Worm (Caenorhabditis elegans) whole organism, mixed stage, embryonic: ENCODE data around the gene marc-5.

ENCODE experiments used
- M03D4.4 ChIP-seq: sonication (generic microtip); optimal IDR thresholded peaks from 2 replicates; lab custom pipeline; 2017; ENCODE audit warnings: mild to moderate bottlenecking, missing genetic modification characterization, missing compliant biosample characterization
- bed-3 ChIP-seq: fragments of 200-800 bp; sonication (Bioruptor generic); optimal IDR thresholded peaks from 3 replicates; lab custom pipeline; 2018; ENCODE audit warnings: mild to moderate bottlenecking, missing genetic modification characterization, moderate library complexity, missing compliant biosample characterization
- blmp-1 ChIP-seq: fragments of 150-350 bp; optimal IDR thresholded peaks from 2 replicates; lab custom pipeline; 2014; ENCODE audit warnings: missing biosample characterization, missing genetic modification characterization
- ceh-39 ChIP-seq: fragments of 150-350 bp; optimal IDR thresholded peaks from 2 replicates; lab custom pipeline; 2014; ENCODE audit warnings: missing biosample characterization, missing genetic modification characterization
- ceh-43 ChIP-seq: fragments of 200-800 bp; sonication (Bioruptor generic); optimal IDR thresholded peaks from 2 replicates; lab custom pipeline; 2018; ENCODE audit warnings: mild to moderate bottlenecking, missing genetic modification characterization, moderate library complexity, missing compliant biosample characterization
- ceh-83 ChIP-seq: fragments of 200-800 bp; sonication (Bioruptor generic); optimal IDR thresholded peaks from 2 replicates; lab custom pipeline; 2018; ENCODE audit warnings: mild to moderate bottlenecking, missing genetic modification characterization, missing compliant biosample characterization
- ces-1 ChIP-seq: fragments of 150-350 bp; optimal IDR thresholded peaks from 2 replicates; lab custom pipeline; 2014; ENCODE audit warnings: missing biosample characterization, missing genetic modification reagents, missing genetic modification characterization
- cnd-1 ChIP-seq: fragments of 200-800 bp; sonication (Bioruptor generic); optimal IDR thresholded peaks from 2 replicates; lab custom pipeline; 2018; ENCODE audit warnings: mild to moderate bottlenecking, missing genetic modification characterization, missing compliant biosample characterization
- drap-1 ChIP-seq: fragments of 200-800 bp; sonication (Bioruptor generic); optimal IDR thresholded peaks from 3 replicates; lab custom pipeline; 2018; ENCODE audit warnings: mild to moderate bottlenecking, missing genetic modification characterization, missing compliant biosample characterization
- elt-1 ChIP-seq: sonication (generic microtip); optimal IDR thresholded peaks from 2 replicates; lab custom pipeline; 2017; ENCODE audit warnings: missing genetic modification characterization, mild to moderate bottlenecking, missing compliant biosample characterization, antibody characterized with exemption, moderate library complexity, borderline replicate concordance; ENCODE audit not compliant: insufficient read depth
- elt-3 ChIP-seq: fragments of 150-350 bp; optimal IDR thresholded peaks from 2 replicates; lab custom pipeline; 2014; ENCODE audit warnings: missing biosample characterization, missing genetic modification characterization
- flh-1 ChIP-seq: fragments of 200-800 bp; sonication (Bioruptor generic); optimal IDR thresholded peaks from 2 replicates; lab custom pipeline; 2018; ENCODE audit warnings: mild to moderate bottlenecking, missing genetic modification characterization, moderate library complexity, missing compliant biosample characterization
- hlh-1 ChIP-seq: fragments of 150-350 bp; optimal IDR thresholded peaks from 2 replicates; lab custom pipeline; 2014; ENCODE audit warnings: missing biosample characterization, missing genetic modification reagents, missing genetic modification characterization
- lin-13 ChIP-seq: fragments of 150-350 bp; optimal IDR thresholded peaks from 2 replicates; lab custom pipeline; 2014; ENCODE audit warnings: missing biosample characterization, missing genetic modification characterization
- lin-32 ChIP-seq: fragments of 200-800 bp; sonication (Bioruptor generic); optimal IDR thresholded peaks from 2 replicates; lab custom pipeline; 2018; ENCODE audit warnings: mild to moderate bottlenecking, missing genetic modification characterization, missing compliant biosample characterization
- lsy-2 ChIP-seq: fragments of 150-350 bp; optimal IDR thresholded peaks from 2 replicates; lab custom pipeline; 2014; ENCODE audit warnings: missing biosample characterization, missing genetic modification characterization
- mab-5 ChIP-seq: fragments of 150-350 bp; optimal IDR thresholded peaks from 2 replicates; lab custom pipeline; 2014; ENCODE audit warnings: missing biosample characterization, missing genetic modification characterization
- mep-1 ChIP-seq: fragments of 150-350 bp; optimal IDR thresholded peaks from 2 replicates; lab custom pipeline; 2017; ENCODE audit warnings: missing biosample characterization, missing genetic modification reagents, missing genetic modification characterization, inconsistent platforms
- mls-2 ChIP-seq: sonication (generic microtip); optimal IDR thresholded peaks from 2 replicates; lab custom pipeline; 2016; ENCODE audit warnings: mild to moderate bottlenecking, missing genetic modification characterization, moderate library complexity, missing compliant biosample characterization
- nhr-12 ChIP-seq: fragments of 150-350 bp; optimal IDR thresholded peaks from 2 replicates; lab custom pipeline; 2014; ENCODE audit warnings: missing biosample characterization, missing genetic modification characterization
- nhr-2 ChIP-seq: fragments of 150-350 bp; optimal IDR thresholded peaks from 2 replicates; lab custom pipeline; 2014; ENCODE audit warnings: missing biosample characterization, missing genetic modification characterization
- nhr-237 ChIP-seq: fragments of 150-350 bp; optimal IDR thresholded peaks from 2 replicates; lab custom pipeline; 2014; ENCODE audit warnings: missing biosample characterization, missing genetic modification characterization
- nhr-28 ChIP-seq: fragments of 150-350 bp; optimal IDR thresholded peaks from 2 replicates; lab custom pipeline; 2014; ENCODE audit warnings: missing biosample characterization, missing genetic modification characterization
- nhr-76 ChIP-seq: sonication (generic microtip); optimal IDR thresholded peaks from 2 replicates; lab custom pipeline; 2017; ENCODE audit warnings: missing biosample characterization, missing genetic modification characterization
- pha-4 ChIP-seq: fragments of 150-350 bp; optimal IDR thresholded peaks from 2 replicates; lab custom pipeline; 2018; ENCODE audit warnings: missing biosample characterization, missing genetic modification reagents, missing genetic modification characterization
- sem-2 ChIP-seq: fragments of 200-800 bp; sonication (Bioruptor generic); optimal IDR thresholded peaks from 2 replicates; lab custom pipeline; 2018; ENCODE audit warnings: mild to moderate bottlenecking, missing genetic modification characterization, missing compliant biosample characterization
- snpc-4 ChIP-seq: fragments of 150-350 bp; optimal IDR thresholded peaks from 2 replicates; lab custom pipeline; 2014; ENCODE audit warnings: missing biosample characterization, missing genetic modification characterization
- sptf-1 ChIP-seq: sonication (generic microtip); optimal IDR thresholded peaks from 2 replicates; lab custom pipeline; 2017; ENCODE audit warnings: mild to moderate bottlenecking, missing genetic modification characterization, moderate library complexity, missing compliant biosample characterization
- tbx-8 ChIP-seq: fragments of 200-800 bp; sonication (Bioruptor generic); optimal IDR thresholded peaks from 2 replicates; lab custom pipeline; 2018; ENCODE audit warnings: mild to moderate bottlenecking, missing genetic modification characterization, moderate library complexity, missing compliant biosample characterization
- unc-120 ChIP-seq: sonication (generic microtip); optimal IDR thresholded peaks from 2 replicates; lab custom pipeline; 2017; ENCODE audit warnings: missing genetic modification characterization, missing compliant biosample characterization; ENCODE audit not compliant: poor library complexity, severe bottlenecking
- zip-8 ChIP-seq: fragments of 150-350 bp; optimal IDR thresholded peaks from 2 replicates; lab custom pipeline; 2014; ENCODE audit warnings: missing biosample characterization, missing genetic modification characterization
- ztf-11 ChIP-seq: fragments of 150-350 bp; optimal IDR thresholded peaks from 2 replicates; lab custom pipeline; 2014; ENCODE audit warnings: missing biosample characterization, missing genetic modification characterization

Gene marc-5

ce11 chrII:12394138-12394537 lies 14.8 kb upstream of the marc-5 start:
- no peak for TF ChIP-seq elt-3
- no peak for TF ChIP-seq nhr-12 (tag; lab: Kevin White, UChicago)
- no peak for TF ChIP-seq bed-3 (GFP tag; lab: Kevin White, UChicago)
- no peak for TF ChIP-seq ceh-39 (tag; lab: Kevin White, UChicago)

- TF ChIP-seq hlh-1 (tag; lab: Kevin White, UChicago) (no peak), M03D4.4 (tag; lab: Kevin White, UChicago) (no peak)
- TF ChIP-seq, all 35 proteins: peak for 0
These were observed 14.4 kb upstream of the marc-5 start, which contains the start of gene Y57A10B.7 for ce11 chrII:12393690-12394089. Y57A10B.7 (minus strand) TSS chrII:12393790.

ce11 chrII:12389783-12390182 lies 10.5 kb upstream of the marc-5 start, which contains the start of gene Y57A10B.6:
Y57A10B.6 (plus strand) TSS chrII:12390083.
- TF ChIP-seq ces-1 (GFP tag; lab: Kevin White, UChicago) (no peak), unc-120 (no peak), nhr-237 (tag; lab: Kevin White, UChicago) (no peak), flh-1 (no peak), lin-13 (tag; lab: Kevin White, UChicago) (no peak), lin-32 (GFP tag; lab: Kevin White, UChicago) (no peak), snpc-4 (tag; lab: Kevin White, UChicago) (no peak), bed-3 (GFP tag; lab: Kevin White, UChicago) (no peak), M03D4.4 (tag; lab: Kevin White, UChicago) (no peak), zip-8 (no peak), cnd-1 (tag; lab: Kevin White, UChicago) (no peak), nhr-28 (tag; lab: Kevin White, UChicago) (no peak), mls-2 (tag; lab: Kevin White, UChicago) (no peak), elt-1 (tag; lab: Kevin White, UChicago) (no peak), hlh-1 (tag; lab: Kevin White, UChicago) (no peak), ceh-83 (GFP tag; lab: Kevin White, UChicago) (no peak), pha-4 (tag; lab: Kevin White, UChicago) (no peak)

- no peak for TF ChIP-seq ztf-11
- no peak for TF ChIP-seq blmp-1 (tag; lab: Kevin White, UChicago)
- no peak for TF ChIP-seq nhr-28 (tag; lab: Kevin White, UChicago)
- no peak for TF ChIP-seq mab-5
- no peak for TF ChIP-seq sptf-1 (tag; lab: Kevin White, UChicago)
- no peak for TF ChIP-seq nhr-2 (tag; lab: Kevin White, UChicago)
- no peak for TF ChIP-seq nhr-76 (tag; lab: Kevin White, UChicago)
- no peak for TF ChIP-seq lin-13 (tag; lab: Kevin White, UChicago)
- TF ChIP-seq sem-2 (GFP tag; lab: Kevin White, UChicago) = no peak
- TF ChIP-seq ceh-43 (GFP tag; lab: Kevin White, UChicago) = no peak
These were observed 8.7 kb upstream of the marc-5 start, which contains the start of gene sre-41 for ce11 chrII:12387980-12388379. sre-41 (plus strand) TSS chrII:12388280.

ce11 chrII:12387487-12387886 lies 8.2 kb upstream of the marc-5 start:
- no peak for TF ChIP-seq M03D4.4 (tag; lab: Kevin White, UChicago)
- no peak for TF ChIP-seq ztf-11
- TF ChIP-seq drap-1 (GFP tag; lab: Kevin White, UChicago) = no peak
- no peak for TF ChIP-seq snpc-4 (tag; lab: Kevin White, UChicago)
- TF ChIP-seq sem-2 (GFP tag; lab: Kevin White, UChicago) = no peak
- TF ChIP-seq lin-13 (tag; lab: Kevin White, UChicago) = no peak
- TF ChIP-seq pha-4 (tag; lab: Kevin White, UChicago) = no peak
- no peak for TF ChIP-seq mab-5
- TF ChIP-seq unc-120 = no peak
- TF ChIP-seq ceh-39 (tag; lab: Kevin White, UChicago) = no peak

- TF ChIP-seq pha-4 (tag; lab: Kevin White, UChicago) = no peak
- TF ChIP-seq lin-32 (GFP tag; lab: Kevin White, UChicago) = no peak
- TF ChIP-seq lsy-2 (tag; lab: Kevin White, UChicago) = no peak
- TF ChIP-seq M03D4.4 (tag; lab: Kevin White, UChicago) = no peak
- no peak for TF ChIP-seq drap-1 (GFP tag; lab: Kevin White, UChicago)
- no peak for TF ChIP-seq blmp-1 (tag; lab: Kevin White, UChicago)
- no peak for TF ChIP-seq sem-2 (GFP tag; lab: Kevin White, UChicago)
- no peak for TF ChIP-seq cnd-1 (tag; lab: Kevin White, UChicago)
- TF ChIP-seq ztf-11 = no peak
- no peak for TF ChIP-seq snpc-4 (tag; lab: Kevin White, UChicago)
- no peak for TF ChIP-seq ces-1 (GFP tag; lab: Kevin White, UChicago)
- TF ChIP-seq tbx-8 (GFP tag; lab: Kevin White, UChicago) = no peak
- TF ChIP-seq unc-120 = no peak
- TF ChIP-seq elt-1 (tag; lab: Kevin White, UChicago) = no peak
- TF ChIP-seq mep-1 (tag; lab: Kevin White, UChicago) = no peak
These were observed 7.5 kb upstream of the marc-5 start, which contains the start of gene sre-42 for ce11 chrII:12386781-12387180. sre-42 (minus strand) TSS chrII:12386881.
